Worm (Caenorhabditis elegans): ENCODE data around the gene F36H9.1.

DNA sequence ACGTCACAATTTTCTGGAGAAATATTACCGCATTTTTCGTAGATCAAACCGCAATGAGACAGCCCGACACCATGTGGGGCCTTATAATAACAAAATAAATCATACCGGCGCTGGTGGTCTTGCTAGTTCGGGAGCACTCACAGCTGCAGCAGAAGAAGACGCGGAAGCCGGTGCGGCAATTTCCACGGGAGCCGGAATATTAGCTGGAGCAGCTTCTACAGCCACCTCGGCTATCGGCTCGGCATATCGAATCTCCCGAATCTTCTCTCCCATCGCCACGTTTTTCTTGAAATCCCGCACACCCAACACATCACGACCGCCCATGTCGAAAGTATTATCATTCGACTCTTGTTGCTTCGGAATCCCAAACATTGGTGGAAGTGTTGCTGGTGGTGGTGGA is 30.2 kb downstream of the F36H9.1 start:
- TF ChIP-seq hmbx-1 (tag; optimal IDR thresholded peaks at IDR 0.05) (no peak), ama-1 (optimal IDR thresholded peaks at IDR 0.05) (no peak), pes-1 (GFP tag; IDR thresholded peaks at IDR 0.05) (no peak), hmg-4 (GFP tag; optimal IDR thresholded peaks at IDR 0.05) (no peak), ceh-13 (GFP tag; optimal IDR thresholded peaks at IDR 0.05) (no peak)
